Fruit fly (Drosophila melanogaster) whole organism, embryonic: ENCODE measurements around the gene Snx27.

ENCODE experiments used
- Atf-2 ChIP-seq: fragments of 200-800 bp; sonication (Bioruptor generic); optimal IDR thresholded peaks from 2 replicates; lab custom pipeline; 2016; ENCODE audit warnings: missing biosample characterization, missing genetic modification characterization
- Bgb ChIP-seq: fragments of 200-800 bp; sonication (Bioruptor generic); IDR thresholded peaks from 2 replicates; pipeline ENCODE4 v1.3.6; 2022; ENCODE audit warnings: missing biosample characterization, missing genetic modification characterization; ENCODE audit not compliant: partially characterized antibody
- Bteb2 ChIP-seq: fragments of 200-800 bp; sonication (Bioruptor generic); optimal IDR thresholded peaks from 2 replicates; lab custom pipeline; 2016; ENCODE audit warnings: missing biosample characterization, missing genetic modification characterization
- CG12299 ChIP-seq: fragments of 200-800 bp; sonication (Bioruptor generic); optimal IDR thresholded peaks from 2 replicates; lab custom pipeline; 2018; ENCODE audit warnings: missing biosample characterization, mild to moderate bottlenecking, missing genetic modification characterization
- CG12769 ChIP-seq: fragments of 200-800 bp; sonication (Bioruptor generic); optimal IDR thresholded peaks from 2 replicates; lab custom pipeline; 2019; ENCODE audit warnings: missing biosample characterization, mild to moderate bottlenecking, missing genetic modification characterization, moderate library complexity
- CG14014 ChIP-seq: fragments of 200-800 bp; sonication (Bioruptor generic); IDR thresholded peaks from 2 replicates; pipeline ENCODE4 v1.3.6; 2022; ENCODE audit warnings: missing biosample characterization, missing genetic modification characterization
- CG14050 ChIP-seq: fragments of 200-800 bp; sonication (Bioruptor generic); IDR thresholded peaks from 3 replicates; pipeline ENCODE4 v1.3.6; 2022; ENCODE audit warnings: missing biosample characterization, missing genetic modification characterization
- CG15479 ChIP-seq: fragments of 200-800 bp; sonication (Bioruptor generic); optimal IDR thresholded peaks from 3 replicates; lab custom pipeline; 2019; ENCODE audit warnings: missing biosample characterization, mild to moderate bottlenecking, missing genetic modification characterization, moderate library complexity
- CG17328 ChIP-seq: fragments of 200-800 bp; sonication (Bioruptor generic); IDR thresholded peaks from 2 replicates; pipeline ENCODE4 v1.3.6; 2022; ENCODE audit warnings: missing biosample characterization, missing genetic modification characterization
- CG17568 ChIP-seq: fragments of 200-800 bp; sonication (Bioruptor generic); optimal IDR thresholded peaks from 2 replicates; lab custom pipeline; 2018; ENCODE audit warnings: missing biosample characterization, mild to moderate bottlenecking, missing genetic modification characterization, moderate library complexity
- CTCF ChIP-seq: fragments of 200-800 bp; sonication (Bioruptor generic); optimal IDR thresholded peaks from 2 replicates; lab custom pipeline; 2017; ENCODE audit warnings: missing biosample characterization, mild to moderate bottlenecking, missing genetic modification characterization, moderate library complexity
- Camta ChIP-seq: fragments of 200-800 bp; sonication (Bioruptor generic); optimal IDR thresholded peaks from 2 replicates; lab custom pipeline; 2016; ENCODE audit warnings: missing biosample characterization, missing genetic modification characterization
- Dref ChIP-seq: fragments of 200-800 bp; sonication (Bioruptor generic); IDR thresholded peaks from 2 replicates; pipeline ENCODE4 v1.3.6; 2022; ENCODE audit warnings: missing biosample characterization, missing genetic modification characterization
- E2f1 ChIP-seq: fragments of 200-800 bp; sonication (Bioruptor generic); IDR thresholded peaks from 2 replicates; pipeline ENCODE4 v1.3.6; 2022; ENCODE audit warnings: missing biosample characterization, missing genetic modification characterization
- Gsc ChIP-seq: fragments of 200-800 bp; sonication (Bioruptor generic); IDR thresholded peaks from 2 replicates; pipeline ENCODE4 v1.3.6; 2022; ENCODE audit warnings: missing biosample characterization, missing genetic modification characterization
- H15 ChIP-seq: fragments of 200-800 bp; sonication (Bioruptor generic); IDR thresholded peaks from 3 replicates; pipeline ENCODE4 v1.3.6; 2022; ENCODE audit warnings: missing biosample characterization, missing genetic modification characterization
- HHEX ChIP-seq: fragments of 200-800 bp; sonication (Bioruptor generic); optimal IDR thresholded peaks from 3 replicates; lab custom pipeline; 2017; ENCODE audit warnings: missing biosample characterization, mild to moderate bottlenecking, missing genetic modification characterization, missing genetic modification reagents
- Hand ChIP-seq: fragments of 200-800 bp; sonication (Bioruptor generic); optimal IDR thresholded peaks from 2 replicates; lab custom pipeline; 2017; ENCODE audit warnings: mild to moderate bottlenecking, missing biosample characterization, missing genetic modification reagents, missing genetic modification characterization
- HmgD ChIP-seq: fragments of 200-800 bp; sonication (Bioruptor generic); optimal IDR thresholded peaks from 3 replicates; lab custom pipeline; 2016; ENCODE audit warnings: missing biosample characterization, missing genetic modification characterization
- Hr39 ChIP-seq: fragments of >200 bp; optimal IDR thresholded peaks from 2 replicates; lab custom pipeline; 2017
- Hr51 ChIP-seq, 2 experiments: fragments of 200-800 bp; sonication (Bioruptor generic); optimal IDR thresholded peaks; 2 replicates in 1 of 2; 3 replicates in 1 of 2; lab custom pipeline; 2016 to 2018; ENCODE audit warnings: missing biosample characterization in 2 of 2, missing genetic modification characterization in 2 of 2, mild to moderate bottlenecking in 1 of 2, moderate library complexity in 1 of 2
- Jarid2 ChIP-seq: fragments of 200-800 bp; sonication (Bioruptor generic); optimal IDR thresholded peaks from 3 replicates; lab custom pipeline; 2017; ENCODE audit warnings: mild to moderate bottlenecking, missing biosample characterization, missing genetic modification reagents, missing genetic modification characterization
- Lpt ChIP-seq: fragments of >200 bp; optimal IDR thresholded peaks from 2 replicates; lab custom pipeline; 2018; ENCODE audit warnings: missing biosample characterization, missing genetic modification characterization
- Myb ChIP-seq: fragments of 200-800 bp; sonication (Bioruptor generic); optimal IDR thresholded peaks from 2 replicates; lab custom pipeline; 2016; ENCODE audit warnings: missing biosample characterization, missing genetic modification characterization
- Ravus ChIP-seq: fragments of 200-800 bp; sonication (Bioruptor generic); IDR thresholded peaks from 2 replicates; pipeline ENCODE4 v1.3.6; 2022; ENCODE audit warnings: missing biosample characterization, missing genetic modification characterization
- Scr ChIP-seq: fragments of 200-800 bp; sonication (Bioruptor generic); IDR thresholded peaks from 2 replicates; pipeline ENCODE4 v1.3.6; 2022; ENCODE audit warnings: missing biosample characterization, missing genetic modification characterization; ENCODE audit not compliant: partially characterized antibody
- Sry-δ ChIP-seq: fragments of 200-800 bp; sonication (Bioruptor generic); optimal IDR thresholded peaks from 2 replicates; lab custom pipeline; 2016; ENCODE audit warnings: missing biosample characterization, missing genetic modification characterization
- aop ChIP-seq: fragments of 200-800 bp; sonication (Bioruptor generic); IDR thresholded peaks from 2 replicates; pipeline ENCODE4 v1.3.6; 2022; ENCODE audit warnings: missing biosample characterization, missing genetic modification characterization
- ap ChIP-seq: fragments of 200-800 bp; sonication (Bioruptor generic); IDR thresholded peaks from 2 replicates; pipeline ENCODE4 v1.3.6; 2022; ENCODE audit warnings: missing biosample characterization, missing genetic modification characterization
- btn ChIP-seq: fragments of 200-800 bp; sonication (Bioruptor generic); optimal IDR thresholded peaks from 2 replicates; lab custom pipeline; 2016; ENCODE audit warnings: missing biosample characterization, missing genetic modification characterization
- chif ChIP-seq, 2 experiments: fragments of 200-800 bp; sonication (Bioruptor generic); optimal IDR thresholded peaks; 3 replicates each; lab custom pipeline; 2016; ENCODE audit warnings: missing biosample characterization in 2 of 2, missing genetic modification characterization in 2 of 2
- en ChIP-seq: fragments of 200-800 bp; sonication (Bioruptor generic); optimal IDR thresholded peaks from 2 replicates; lab custom pipeline; 2016; ENCODE audit warnings: missing biosample characterization, missing genetic modification characterization
- ewg ChIP-seq: fragments of 200-800 bp; sonication (Bioruptor generic); optimal IDR thresholded peaks from 3 replicates; lab custom pipeline; 2017; ENCODE audit warnings: mild to moderate bottlenecking, missing biosample characterization, missing genetic modification reagents, missing genetic modification characterization
- gsb ChIP-seq: fragments of 200-800 bp; sonication (Bioruptor generic); IDR thresholded peaks from 2 replicates; pipeline ENCODE4 v1.3.6; 2022; ENCODE audit warnings: missing biosample characterization, missing genetic modification characterization
- hbn ChIP-seq: fragments of 200-800 bp; sonication (Bioruptor generic); IDR thresholded peaks from 2 replicates; pipeline ENCODE4 v1.3.6; 2022; ENCODE audit warnings: missing biosample characterization, missing genetic modification characterization; ENCODE audit not compliant: partially characterized antibody
- insv ChIP-seq, 2 experiments: fragments of 200-800 bp; sonication (Bioruptor generic); optimal IDR thresholded peaks; 3 replicates each; lab custom pipeline; 2016 to 2018; ENCODE audit warnings: missing biosample characterization in 2 of 2, missing genetic modification characterization in 2 of 2
- ken ChIP-seq: fragments of 200-800 bp; sonication (Bioruptor generic); IDR thresholded peaks from 3 replicates; pipeline ENCODE4 v1.3.6; 2022; ENCODE audit warnings: missing biosample characterization, missing genetic modification characterization
- lov ChIP-seq, 2 experiments: fragments of 200-800 bp in 1 of 2; fragments of >200 bp in 1 of 2; sonication (Bioruptor generic) in 1 of 2; IDR thresholded peaks in 1 of 2; optimal IDR thresholded peaks in 1 of 2; 2 replicates in 1 of 2; 3 replicates in 1 of 2; pipeline versions ENCODE4 v1.3.6 to Lab custom; 2017 to 2022; ENCODE audit warnings: missing biosample characterization in 1 of 2, missing genetic modification characterization in 1 of 2
- nerfin-1 ChIP-seq: fragments of 200-800 bp; sonication (Bioruptor generic); optimal IDR thresholded peaks from 3 replicates; lab custom pipeline; 2019; ENCODE audit warnings: missing biosample characterization, mild to moderate bottlenecking, missing genetic modification characterization, moderate library complexity
- pho ChIP-seq: fragments of 200-800 bp; sonication (Bioruptor generic); optimal IDR thresholded peaks from 2 replicates; lab custom pipeline; 2016; ENCODE audit warnings: missing biosample characterization, missing genetic modification characterization
- pzg ChIP-seq: fragments of 200-800 bp; sonication (Bioruptor generic); optimal IDR thresholded peaks from 3 replicates; lab custom pipeline; 2018; ENCODE audit warnings: missing biosample characterization, mild to moderate bottlenecking, missing genetic modification characterization, moderate library complexity
- row ChIP-seq: fragments of 200-800 bp; sonication (Bioruptor generic); IDR thresholded peaks from 3 replicates; pipeline ENCODE4 v1.3.6; 2022; ENCODE audit warnings: missing biosample characterization, missing genetic modification characterization
- sc ChIP-seq, 3 experiments: fragments of >200 bp in 2 of 3; fragments of 200-800 bp in 1 of 3; sonication (Bioruptor generic) in 1 of 3; optimal IDR thresholded peaks; 2 replicates in 2 of 3; 3 replicates in 1 of 3; lab custom pipeline; 2017; ENCODE audit warnings: mild to moderate bottlenecking in 1 of 3, missing biosample characterization in 1 of 3, missing genetic modification characterization in 1 of 3, missing genetic modification reagents in 1 of 3
- schlank ChIP-seq: fragments of 200-800 bp; sonication (Bioruptor generic); optimal IDR thresholded peaks from 2 replicates; lab custom pipeline; 2018; ENCODE audit warnings: missing biosample characterization, mild to moderate bottlenecking, missing genetic modification characterization
- sd ChIP-seq: fragments of 200-800 bp; sonication (Bioruptor generic); optimal IDR thresholded peaks from 3 replicates; lab custom pipeline; 2018; ENCODE audit warnings: missing biosample characterization, mild to moderate bottlenecking, missing genetic modification characterization, moderate library complexity
- stc ChIP-seq: fragments of 200-800 bp; sonication (Bioruptor generic); IDR thresholded peaks from 2 replicates; pipeline ENCODE4 v1.3.6; 2022; ENCODE audit warnings: missing biosample characterization, missing genetic modification characterization
- tna ChIP-seq: fragments of 200-800 bp; sonication (Bioruptor generic); IDR thresholded peaks from 2 replicates; pipeline ENCODE4 v1.3.6; 2022; ENCODE audit warnings: missing biosample characterization, missing genetic modification characterization; ENCODE audit not compliant: partially characterized antibody

The Snx27 gene

DNA sequence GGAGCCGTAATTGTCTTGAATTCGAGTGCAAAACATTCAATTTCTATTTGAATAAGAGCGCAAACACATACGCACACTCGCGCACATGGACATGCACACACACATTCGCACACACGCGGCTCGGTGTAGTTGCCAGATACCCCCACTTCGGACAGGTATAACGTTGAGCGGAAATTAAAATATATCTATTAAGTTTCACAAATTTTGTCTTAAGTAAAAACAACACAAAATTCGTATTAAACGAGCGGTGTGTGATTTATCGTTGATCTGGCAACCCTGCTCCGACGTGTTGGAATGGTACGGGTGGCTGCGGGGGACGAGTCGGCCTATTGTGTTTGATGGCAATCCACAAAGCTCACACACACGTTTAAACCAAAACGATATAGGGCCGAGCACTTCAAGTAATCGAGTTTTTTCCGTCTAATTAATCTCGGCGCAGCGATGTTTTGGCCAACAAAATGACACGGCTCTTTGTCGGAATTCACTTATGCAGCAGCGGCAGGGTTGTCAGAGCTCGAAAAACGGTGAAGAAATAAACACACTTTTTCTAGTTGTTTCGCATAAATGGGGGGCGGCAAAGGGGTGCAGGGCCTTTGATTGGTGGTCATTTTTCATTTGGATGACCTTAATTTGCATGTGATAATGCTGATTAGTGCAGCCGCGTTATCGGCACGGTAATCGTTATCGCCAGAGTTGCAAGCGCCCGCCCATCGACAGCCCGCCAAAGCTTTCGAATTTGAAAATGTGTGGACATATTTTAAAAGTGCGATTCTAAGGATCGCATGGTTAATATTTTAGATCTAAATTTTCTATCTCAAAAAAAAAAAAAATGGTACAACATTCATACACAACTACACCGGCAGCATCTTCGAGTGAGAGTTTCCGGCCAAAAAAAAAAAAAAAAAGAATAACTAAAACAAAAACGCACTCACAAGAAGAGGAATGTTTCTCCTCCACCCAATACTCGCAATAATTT, 8.3 kb upstream of the Snx27 start (continued):
- TF ChIP-seq Hr39 (lab: Kevin White, UChicago) (no peak), pho (GFP tag; lab: Kevin White, UChicago) (peak; percentile 49), Atf-2 (GFP tag; lab: Kevin White, UChicago) (peak; percentile 42), schlank (peak; percentile 70), gsb (peak; percentile 65), Scr (GFP tag; lab: Robert Waterston, UW) (0 out of 2 replicates have a peak, but pooled peaks have one; percentile 6), nerfin-1 (tag; lab: Kevin White, UChicago) (peak; percentile 66), H15 (GFP tag; lab: Robert Waterston, UW) (peak; percentile 64; the same call in 2 of the 3 replicates), CG15479 (no peak), hbn (GFP tag; lab: Robert Waterston, UW) (no peak), CG12769 (tag; lab: Kevin White, UChicago) (peak; percentile 89), lov (optimal IDR thresholded peaks at IDR 0.05; lab: Kevin White, UChicago) (no peak), lov (GFP tag; IDR thresholded peaks at IDR 0.05; lab: Robert Waterston, UW) (peak; percentile 83; the same call in 2 of the 3 replicates), ewg (GFP tag; lab: Kevin White, UChicago) (peak; percentile 66), CG12299 (peak; percentile 60), CG14014 (peak; percentile 85), CG17568 (GFP tag; lab: Kevin White, UChicago) (peak; percentile 53), sd (tag; lab: Kevin White, UChicago) (peak; percentile 64), E2f1 (GFP tag; lab: Robert Waterston, UW) (peak; percentile 74; the same call in 1 of the 2 replicates), btn (GFP tag; lab: Kevin White, UChicago) (no peak), HHEX (peak; percentile 83), Lpt (GFP tag; lab: Kevin White, UChicago) (no peak), Hand (peak; percentile 40), Sry-δ (GFP tag; lab: Kevin White, UChicago) (peak; percentile 35), stc (GFP tag; lab: Robert Waterston, UW) (peak; percentile 71), Camta (peak; percentile 39), Bgb (GFP tag; lab: Robert Waterston, UW) (peak; percentile 25; the same call in 1 of the 2 replicates), ap (GFP tag; lab: Robert Waterston, UW) (peak; percentile 49; the same call in 1 of the 2 replicates), HmgD (GFP tag; lab: Kevin White, UChicago) (no peak), Dref (GFP tag; lab: Robert Waterston, UW) (peak; percentile 75), CTCF (GFP tag; lab: Kevin White, UChicago) (no peak), sc (optimal IDR thresholded peaks at IDR 0.05; lab: Kevin White, UChicago) (no peak), sc (GFP tag; optimal IDR thresholded peaks at IDR 0.05; lab: Kevin White, UChicago) (peak; percentile 18), pzg (GFP tag; lab: Kevin White, UChicago) (peak; percentile 29), CG14050 (GFP tag; lab: Robert Waterston, UW) (peak; percentile 77), en (peak; percentile 18), Hr51 (GFP tag; optimal IDR thresholded peaks at IDR 0.05; lab: Kevin White, UChicago) (peak; percentile 57 to 72), Gsc (GFP tag; lab: Robert Waterston, UW) (no peak), row (GFP tag; lab: Robert Waterston, UW) (peak; percentile 67), CG17328 (GFP tag; lab: Robert Waterston, UW) (peak; percentile 84), Myb (GFP tag; lab: Kevin White, UChicago) (peak; percentile 44), insv (GFP tag; optimal IDR thresholded peaks at IDR 0.05; lab: Kevin White, UChicago) (no peak), tna (no peak), Bteb2 (GFP tag; lab: Kevin White, UChicago) (peak; percentile 55), chif (GFP tag; optimal IDR thresholded peaks at IDR 0.05; lab: Kevin White, UChicago) (peak in 1 of 2 experiments; percentile 53), Jarid2 (GFP tag; lab: Kevin White, UChicago) (peak; percentile 55), aop (GFP tag; lab: Robert Waterston, UW) (0 out of 2 replicates have a peak, but pooled peaks have one; percentile 43), ken (GFP tag; lab: Robert Waterston, UW) (peak; percentile 86), Ravus (GFP tag; lab: Robert Waterston, UW) (peak; percentile 29; the same call in 1 of the 2 replicates)
